Fruit fly (Drosophila melanogaster) whole organism, embryonic: ENCODE results near the gene mof.

ENCODE experiments used
- Antp ChIP-seq: fragments of 200-800 bp; sonication (Bioruptor generic); optimal IDR thresholded peaks from 3 replicates; lab custom pipeline; 2016; ENCODE audit warnings: missing biosample characterization, missing genetic modification characterization
- CG11560 ChIP-seq: fragments of 200-800 bp; sonication (Bioruptor generic); IDR thresholded peaks from 3 replicates; pipeline ENCODE4 v1.3.6; 2022; ENCODE audit warnings: missing biosample characterization, missing genetic modification characterization
- CG12744 ChIP-seq: fragments of 200-800 bp; sonication (Bioruptor generic); optimal IDR thresholded peaks from 2 replicates; lab custom pipeline; 2016; ENCODE audit warnings: missing biosample characterization, missing genetic modification characterization
- CG13296 ChIP-seq: fragments of 200-800 bp; sonication (Bioruptor generic); optimal IDR thresholded peaks from 3 replicates; lab custom pipeline; 2018; ENCODE audit warnings: missing biosample characterization, mild to moderate bottlenecking, missing genetic modification characterization
- CG13775 ChIP-seq: fragments of 200-800 bp; sonication (Bioruptor generic); optimal IDR thresholded peaks from 3 replicates; lab custom pipeline; 2017; ENCODE audit warnings: missing biosample characterization, mild to moderate bottlenecking, missing genetic modification characterization
- CG17912 ChIP-seq: fragments of 200-800 bp; sonication (Bioruptor generic); optimal IDR thresholded peaks from 2 replicates; lab custom pipeline; 2018; ENCODE audit warnings: missing biosample characterization, mild to moderate bottlenecking, missing genetic modification characterization
- CG2712 ChIP-seq: fragments of 200-800 bp; optimal IDR thresholded peaks from 3 replicates; lab custom pipeline; 2019; ENCODE audit warnings: missing biosample characterization, mild to moderate bottlenecking, missing genetic modification characterization, moderate library complexity
- CG31388 ChIP-seq: fragments of 200-800 bp; sonication (Bioruptor generic); optimal IDR thresholded peaks from 2 replicates; lab custom pipeline; 2016; ENCODE audit warnings: missing biosample characterization, missing genetic modification characterization
- CG3281 ChIP-seq: fragments of 200-800 bp; sonication (Bioruptor generic); optimal IDR thresholded peaks from 3 replicates; lab custom pipeline; 2017; ENCODE audit warnings: missing biosample characterization, mild to moderate bottlenecking, missing genetic modification characterization
- CG33557 ChIP-seq: fragments of 200-800 bp; sonication (Bioruptor generic); optimal IDR thresholded peaks from 2 replicates; lab custom pipeline; 2019; ENCODE audit warnings: missing biosample characterization, mild to moderate bottlenecking, missing genetic modification characterization, moderate library complexity
- CG4730 ChIP-seq: fragments of 200-800 bp; sonication (Bioruptor generic); IDR thresholded peaks from 2 replicates; pipeline ENCODE4 v1.3.6; 2022; ENCODE audit warnings: missing biosample characterization, missing genetic modification characterization
- CG4854 ChIP-seq: fragments of 200-800 bp; sonication (Bioruptor generic); optimal IDR thresholded peaks from 2 replicates; lab custom pipeline; 2016; ENCODE audit warnings: missing biosample characterization, missing genetic modification characterization, inconsistent platforms
- CG6272 ChIP-seq: fragments of 200-800 bp; sonication (Bioruptor generic); IDR thresholded peaks from 2 replicates; pipeline ENCODE4 v1.3.6; 2022; ENCODE audit warnings: missing biosample characterization, missing genetic modification characterization
- CG6854 ChIP-seq: fragments of 200-800 bp; sonication (Bioruptor generic); optimal IDR thresholded peaks from 3 replicates; lab custom pipeline; 2017; ENCODE audit warnings: missing biosample characterization, mild to moderate bottlenecking, missing genetic modification characterization
- CG7372 ChIP-seq: fragments of 200-800 bp; sonication (Bioruptor generic); IDR thresholded peaks from 2 replicates; pipeline ENCODE4 v1.3.6; 2022; ENCODE audit warnings: missing biosample characterization, missing genetic modification characterization
- CG7987 ChIP-seq: fragments of 200-800 bp; sonication (Bioruptor generic); optimal IDR thresholded peaks from 2 replicates; lab custom pipeline; 2018; ENCODE audit warnings: missing biosample characterization, mild to moderate bottlenecking, missing genetic modification characterization, moderate library complexity
- CG9932 ChIP-seq: fragments of 200-800 bp; sonication (Bioruptor generic); IDR thresholded peaks from 2 replicates; pipeline ENCODE4 v1.3.6; 2022; ENCODE audit warnings: missing biosample characterization, missing genetic modification characterization
- Dad ChIP-seq: fragments of 200-800 bp; sonication (Bioruptor generic); optimal IDR thresholded peaks from 3 replicates; lab custom pipeline; 2016; ENCODE audit warnings: missing biosample characterization, missing genetic modification characterization
- Dp ChIP-seq: fragments of 200-800 bp; sonication (Bioruptor generic); optimal IDR thresholded peaks from 2 replicates; lab custom pipeline; 2018; ENCODE audit warnings: missing biosample characterization, mild to moderate bottlenecking, missing genetic modification characterization, moderate library complexity
- E2f1 ChIP-seq: fragments of 200-800 bp; sonication (Bioruptor generic); IDR thresholded peaks from 2 replicates; pipeline ENCODE4 v1.3.6; 2022; ENCODE audit warnings: missing biosample characterization, missing genetic modification characterization
- Fer1 ChIP-seq: fragments of 200-800 bp; sonication (Bioruptor generic); optimal IDR thresholded peaks from 2 replicates; lab custom pipeline; 2017; ENCODE audit warnings: missing biosample characterization, mild to moderate bottlenecking, missing genetic modification characterization
- Fer2 ChIP-seq: fragments of 200-800 bp; sonication (Bioruptor generic); optimal IDR thresholded peaks from 2 replicates; lab custom pipeline; 2018; ENCODE audit warnings: missing biosample characterization, mild to moderate bottlenecking, missing genetic modification characterization, moderate library complexity
- HLH4C ChIP-seq: fragments of 200-800 bp; sonication (Bioruptor generic); IDR thresholded peaks from 3 replicates; pipeline ENCODE4 v1.3.6; 2022; ENCODE audit warnings: missing biosample characterization, missing genetic modification characterization; ENCODE audit not compliant: partially characterized antibody
- Myb ChIP-seq: fragments of 200-800 bp; sonication (Bioruptor generic); optimal IDR thresholded peaks from 2 replicates; lab custom pipeline; 2016; ENCODE audit warnings: missing biosample characterization, missing genetic modification characterization
- NC2α ChIP-seq: fragments of 200-800 bp; sonication (Bioruptor generic); optimal IDR thresholded peaks from 2 replicates; lab custom pipeline; 2016; ENCODE audit warnings: missing biosample characterization, missing genetic modification characterization
- NFAT ChIP-seq: fragments of 200-800 bp; sonication (Bioruptor generic); IDR thresholded peaks from 2 replicates; pipeline ENCODE4 v1.3.6; 2022; ENCODE audit warnings: missing biosample characterization, missing genetic modification characterization
- Oaz ChIP-seq: fragments of 200-800 bp; sonication (Bioruptor generic); IDR thresholded peaks from 2 replicates; pipeline ENCODE4 v1.3.6; 2022; ENCODE audit warnings: missing biosample characterization, missing genetic modification characterization
- PHDP ChIP-seq: fragments of 200-800 bp; sonication (Bioruptor generic); optimal IDR thresholded peaks from 3 replicates; lab custom pipeline; 2018; ENCODE audit warnings: missing biosample characterization, mild to moderate bottlenecking, missing genetic modification characterization, moderate library complexity
- Pdp1 ChIP-seq, 2 experiments: fragments of 200-800 bp; sonication (Bioruptor generic); optimal IDR thresholded peaks; 3 replicates each; lab custom pipeline; 2016; ENCODE audit warnings: missing biosample characterization in 2 of 2, missing genetic modification characterization in 2 of 2, mild to moderate bottlenecking in 1 of 2, moderate library complexity in 1 of 2
- Ravus ChIP-seq: fragments of 200-800 bp; sonication (Bioruptor generic); IDR thresholded peaks from 2 replicates; pipeline ENCODE4 v1.3.6; 2022; ENCODE audit warnings: missing biosample characterization, missing genetic modification characterization
- Scr ChIP-seq: fragments of 200-800 bp; sonication (Bioruptor generic); IDR thresholded peaks from 2 replicates; pipeline ENCODE4 v1.3.6; 2022; ENCODE audit warnings: missing biosample characterization, missing genetic modification characterization; ENCODE audit not compliant: partially characterized antibody
- Sox102F ChIP-seq: fragments of 200-800 bp; sonication (Bioruptor generic); optimal IDR thresholded peaks from 2 replicates; lab custom pipeline; 2018; ENCODE audit warnings: missing biosample characterization, mild to moderate bottlenecking, missing genetic modification characterization, moderate library complexity
- Xrp1 ChIP-seq: fragments of 200-800 bp; sonication (Bioruptor generic); IDR thresholded peaks from 2 replicates; pipeline ENCODE4 v1.3.6; 2022; ENCODE audit warnings: missing biosample characterization, missing genetic modification characterization
- cad ChIP-seq: fragments of >200 bp; optimal IDR thresholded peaks from 2 replicates; lab custom pipeline; 2017; ENCODE audit warnings: missing biosample characterization, missing genetic modification characterization
- dmrt99B ChIP-seq: fragments of 200-800 bp; sonication (Bioruptor generic); optimal IDR thresholded peaks from 2 replicates; lab custom pipeline; 2018; ENCODE audit warnings: missing biosample characterization, mild to moderate bottlenecking, missing genetic modification characterization, moderate library complexity
- dysf ChIP-seq: fragments of 200-800 bp; sonication (Bioruptor generic); IDR thresholded peaks from 3 replicates; pipeline ENCODE4 v1.3.6; 2022; ENCODE audit warnings: missing biosample characterization, missing genetic modification characterization
- fd3F ChIP-seq: fragments of 200-800 bp; sonication (Bioruptor generic); optimal IDR thresholded peaks from 2 replicates; lab custom pipeline; 2018; ENCODE audit warnings: missing biosample characterization, mild to moderate bottlenecking, missing genetic modification characterization, moderate library complexity
- gsb-n ChIP-seq: fragments of 200-800 bp; sonication (Bioruptor generic); optimal IDR thresholded peaks from 3 replicates; lab custom pipeline; 2018; ENCODE audit warnings: missing biosample characterization, mild to moderate bottlenecking, missing genetic modification characterization
- hb ChIP-seq: fragments of 200-800 bp; sonication (Bioruptor generic); IDR thresholded peaks from 3 replicates; pipeline ENCODE4 v1.3.6; 2022; ENCODE audit warnings: missing biosample characterization, missing genetic modification characterization; ENCODE audit not compliant: partially characterized antibody
- hkb ChIP-seq, 2 experiments: fragments of 200-800 bp in 1 of 2; fragments of >200 bp in 1 of 2; sonication (Bioruptor generic) in 1 of 2; IDR thresholded peaks in 1 of 2; optimal IDR thresholded peaks in 1 of 2; 2 replicates each; pipeline versions ENCODE4 v1.3.6 to Lab custom; 2017 to 2022; ENCODE audit warnings: missing biosample characterization in 1 of 2, missing genetic modification characterization in 1 of 2
- nom ChIP-seq: fragments of 200-800 bp; sonication (Bioruptor generic); optimal IDR thresholded peaks from 2 replicates; lab custom pipeline; 2017; ENCODE audit warnings: missing biosample characterization, missing genetic modification characterization, mild to moderate bottlenecking, moderate library complexity, missing genetic modification reagents
- odd ChIP-seq: fragments of 200-800 bp; sonication (Bioruptor generic); optimal IDR thresholded peaks from 2 replicates; lab custom pipeline; 2017; ENCODE audit warnings: missing biosample characterization, mild to moderate bottlenecking, missing genetic modification characterization
- peb ChIP-seq: fragments of 200-800 bp; sonication (Bioruptor generic); IDR thresholded peaks from 2 replicates; pipeline ENCODE4 v1.3.6; 2022; ENCODE audit warnings: missing biosample characterization, missing genetic modification characterization
- slbo ChIP-seq: fragments of 200-800 bp; sonication (Bioruptor generic); IDR thresholded peaks from 2 replicates; pipeline ENCODE4 v1.3.6; 2022; ENCODE audit warnings: missing biosample characterization, missing genetic modification characterization
- sr ChIP-seq: fragments of 200-800 bp; sonication (Bioruptor generic); IDR thresholded peaks from 3 replicates; pipeline ENCODE4 v1.3.6; 2022; ENCODE audit warnings: missing biosample characterization, missing genetic modification characterization
- tio ChIP-seq: fragments of 200-800 bp; sonication (Bioruptor generic); optimal IDR thresholded peaks from 2 replicates; lab custom pipeline; 2017; ENCODE audit warnings: missing biosample characterization, missing genetic modification characterization, inconsistent platforms
- toy ChIP-seq: fragments of 200-800 bp; sonication (Bioruptor generic); IDR thresholded peaks from 2 replicates; pipeline ENCODE4 v1.3.6; 2022; ENCODE audit warnings: missing biosample characterization, missing genetic modification characterization
- tup ChIP-seq: fragments of 200-800 bp; sonication (Bioruptor generic); optimal IDR thresholded peaks from 2 replicates; lab custom pipeline; 2016; ENCODE audit warnings: missing biosample characterization, mild to moderate bottlenecking, missing genetic modification characterization, moderate library complexity

Gene mof

dm6 chrX:5899241-5900145, 22.8 kb upstream of the mof start (continued):
- 0 out of 3 replicates have a peak, but pooled peaks have one; percentile 4 for TF ChIP-seq sr (GFP tag; lab: Robert Waterston, UW)
- TF ChIP-seq Fer2 (tag; lab: Kevin White, UChicago): no peak
- TF ChIP-seq Sox102F: peak; percentile 17
- TF ChIP-seq CG11560 (tag; lab: Robert Waterston, UW): no peak
- no peak for TF ChIP-seq peb
- no peak for TF ChIP-seq fd3F (GFP tag; lab: Kevin White, UChicago)
- TF ChIP-seq Scr: 0 out of 2 replicates have a peak, but pooled peaks have one; percentile 13
- TF ChIP-seq Ravus (GFP tag; lab: Robert Waterston, UW): no peak
- TF ChIP-seq CG17912 (GFP tag; lab: Kevin White, UChicago): no peak
- TF ChIP-seq toy (GFP tag; lab: Robert Waterston, UW): no peak
- TF ChIP-seq slbo (GFP tag; lab: Robert Waterston, UW): peak; percentile 23; the same call in 1 of the 2 replicates
- 0 out of 2 replicates have a peak, but pooled peaks have one; percentile 12 for TF ChIP-seq NFAT (GFP tag; lab: Robert Waterston, UW)
- no peak for TF ChIP-seq CG9932 (GFP tag; lab: Robert Waterston, UW)
- no peak for TF ChIP-seq dysf (GFP tag; lab: Robert Waterston, UW)
- no peak for TF ChIP-seq CG3281 (GFP tag; lab: Kevin White, UChicago)
- TF ChIP-seq CG2712 (tag; lab: Kevin White, UChicago): no peak
- TF ChIP-seq hkb (optimal IDR thresholded peaks at IDR 0.05; lab: Kevin White, UChicago): no peak
- TF ChIP-seq hkb (GFP tag; IDR thresholded peaks at IDR 0.05; lab: Robert Waterston, UW): 0 out of 2 replicates have a peak, but pooled peaks have one; percentile 14
- no peak for TF ChIP-seq CG4730 (GFP tag; lab: Robert Waterston, UW)
- TF ChIP-seq nom (GFP tag; lab: Kevin White, UChicago): peak; percentile 69
- TF ChIP-seq Pdp1 (GFP tag; optimal IDR thresholded peaks at IDR 0.05; lab: Kevin White, UChicago): no peak
- no peak for TF ChIP-seq tio (GFP tag; lab: Kevin White, UChicago)
- TF ChIP-seq hb: no peak
- no peak for TF ChIP-seq E2f1 (GFP tag; lab: Robert Waterston, UW)
- peak; percentile 26 for TF ChIP-seq CG13296
- no peak for TF ChIP-seq Myb
- TF ChIP-seq cad (GFP tag; lab: Kevin White, UChicago): no peak
- TF ChIP-seq CG6272: no peak
- TF ChIP-seq HLH4C (GFP tag; lab: Robert Waterston, UW): no peak
- TF ChIP-seq CG7372 (GFP tag; lab: Robert Waterston, UW): no peak
- TF ChIP-seq CG4854: no peak
- no peak for TF ChIP-seq CG31388 (GFP tag; lab: Kevin White, UChicago)
- no peak for TF ChIP-seq Dad (GFP tag; lab: Kevin White, UChicago)
- TF ChIP-seq dmrt99B (tag; lab: Kevin White, UChicago): peak; percentile 15
- TF ChIP-seq CG12744 (GFP tag; lab: Kevin White, UChicago): no peak
- TF ChIP-seq Antp: no peak
- TF ChIP-seq CG13775 (GFP tag; lab: Kevin White, UChicago): no peak
- TF ChIP-seq Oaz: no peak
- TF ChIP-seq Dp (GFP tag; lab: Kevin White, UChicago): no peak
- no peak for TF ChIP-seq tup (GFP tag; lab: Kevin White, UChicago)
- TF ChIP-seq gsb-n (tag; lab: Kevin White, UChicago): no peak
- TF ChIP-seq CG6854 (GFP tag; lab: Kevin White, UChicago): no peak
- TF ChIP-seq CG7987 (GFP tag; lab: Kevin White, UChicago): no peak
- TF ChIP-seq Xrp1 (GFP tag; lab: Robert Waterston, UW): 0 out of 2 replicates have a peak, but pooled peaks have one; percentile 6
- TF ChIP-seq Fer1 (GFP tag; lab: Kevin White, UChicago): no peak
- no peak for TF ChIP-seq PHDP (tag; lab: Kevin White, UChicago)
- no peak for TF ChIP-seq NC2α (GFP tag; lab: Kevin White, UChicago)
- no peak for TF ChIP-seq odd (GFP tag; lab: Kevin White, UChicago)
- no peak for TF ChIP-seq CG33557
